Fruit fly (Drosophila melanogaster) whole organism, pupa: ENCODE data around the gene mRpL10.

Experiments
- CG10348 ChIP-seq: fragments of 200-800 bp; sonication (Bioruptor generic); IDR thresholded peaks from 2 replicates; pipeline ENCODE4 v1.3.6; 2022; ENCODE audit warnings: missing biosample characterization, missing genetic modification characterization
- CG8301 ChIP-seq: fragments of 200-800 bp; sonication (Bioruptor generic); optimal IDR thresholded peaks from 2 replicates; lab custom pipeline; 2018; ENCODE audit warnings: missing biosample characterization, mild to moderate bottlenecking, missing genetic modification characterization
- CG9948 ChIP-seq: fragments of 200-800 bp; sonication (Bioruptor generic); optimal IDR thresholded peaks from 2 replicates; lab custom pipeline; 2018; ENCODE audit warnings: missing biosample characterization, mild to moderate bottlenecking, missing genetic modification characterization, moderate library complexity
- D1 ChIP-seq: fragments of 200-800 bp; sonication (Bioruptor generic); optimal IDR thresholded peaks from 2 replicates; lab custom pipeline; 2018; ENCODE audit warnings: missing biosample characterization, mild to moderate bottlenecking, missing genetic modification characterization, moderate library complexity
- Pif1B ChIP-seq: fragments of 200-800 bp; sonication (Bioruptor generic); optimal IDR thresholded peaks from 3 replicates; lab custom pipeline; 2016; ENCODE audit warnings: missing biosample characterization, missing genetic modification characterization
- Snoo ChIP-seq: fragments of 200-800 bp; sonication (Bioruptor generic); optimal IDR thresholded peaks from 3 replicates; lab custom pipeline; 2017; ENCODE audit warnings: missing biosample characterization, mild to moderate bottlenecking, missing genetic modification characterization, inconsistent platforms

DNA sequence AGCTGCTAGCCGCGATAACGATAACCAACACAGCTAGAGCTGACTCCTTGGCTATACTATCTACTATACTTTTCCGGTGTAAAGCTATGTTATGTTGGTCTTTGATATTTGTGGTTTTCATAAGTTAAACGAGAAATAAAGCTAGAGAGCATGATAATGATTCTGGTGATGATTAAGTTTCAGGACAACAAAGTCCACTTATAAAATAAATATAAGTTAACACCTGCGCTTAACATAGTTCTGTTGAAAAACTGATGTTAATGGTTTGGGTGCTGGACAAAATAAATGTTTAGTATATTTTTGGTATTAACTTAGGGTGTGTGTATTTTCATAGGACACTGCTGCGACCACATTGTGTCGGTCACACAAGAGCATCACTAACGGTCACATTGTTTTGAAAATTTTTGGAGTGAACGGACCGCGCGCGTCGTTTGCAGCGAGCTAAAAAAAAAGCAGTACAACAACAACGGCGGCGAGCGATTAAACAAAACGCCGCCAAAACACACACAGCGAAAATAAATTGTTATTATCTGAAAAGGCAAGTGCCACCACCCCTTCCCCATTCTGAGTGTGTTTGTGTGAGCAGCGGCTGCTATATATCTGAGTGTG, 44.8 kb upstream of the mRpL10 start, which contains the start of the genes CG33635 and spen:
- peak; percentile 54 for TF ChIP-seq Pif1B (GFP tag; lab: Kevin White, UChicago)
- no peak for TF ChIP-seq CG10348 (GFP tag; lab: Robert Waterston, UW)
- no peak for TF ChIP-seq CG8301 (tag; lab: Kevin White, UChicago)
- no peak for TF ChIP-seq CG9948 (tag; lab: Kevin White, UChicago)
- no peak for TF ChIP-seq D1 (tag; lab: Kevin White, UChicago)
- peak; percentile 17 for TF ChIP-seq Snoo
